Worm (Caenorhabditis elegans) whole organism, L1 larva: ENCODE results near the gene pot-1.

Experiments
- elt-2 ChIP-seq: sonication (generic microtip); optimal IDR thresholded peaks from 2 replicates; lab custom pipeline; 2016; ENCODE audit warnings: missing genetic modification characterization, mild to moderate bottlenecking, inconsistent platforms, missing compliant biosample characterization, missing genetic modification reagents
- lin-39 ChIP-seq: fragments of 150-350 bp; optimal IDR thresholded peaks from 2 replicates; lab custom pipeline; 2014; ENCODE audit warnings: missing biosample characterization, missing genetic modification reagents, missing genetic modification characterization
- nhr-20 ChIP-seq: sonication (generic microtip); optimal IDR thresholded peaks from 2 replicates; lab custom pipeline; 2016; ENCODE audit warnings: mild to moderate bottlenecking, missing genetic modification characterization, missing compliant biosample characterization
- pqm-1 ChIP-seq: sonication (generic microtip); optimal IDR thresholded peaks from 3 replicates; lab custom pipeline; 2017; ENCODE audit warnings: missing biosample characterization, missing genetic modification characterization
- rnt-1 ChIP-seq: sonication (generic microtip); optimal IDR thresholded peaks from 2 replicates; lab custom pipeline; 2016; ENCODE audit warnings: mild to moderate bottlenecking, missing genetic modification characterization, moderate library complexity, missing compliant biosample characterization
- unc-130 ChIP-seq: fragments of 150-350 bp; optimal IDR thresholded peaks from 2 replicates; lab custom pipeline; 2017; ENCODE audit warnings: missing biosample characterization, missing genetic modification characterization, inconsistent platforms
- unc-62 ChIP-seq: fragments of 150-350 bp; optimal IDR thresholded peaks from 2 replicates; lab custom pipeline; 2014; ENCODE audit warnings: missing biosample characterization, missing genetic modification reagents, missing genetic modification characterization

- TF ChIP-seq pqm-1 (no peak), nhr-20 (tag; lab: Kevin White, UChicago) (peak; percentile 90), rnt-1 (tag; lab: Kevin White, UChicago) (peak; percentile 80), elt-2 (tag; lab: Kevin White, UChicago) (peak; percentile 62), lin-39 (tag; lab: Kevin White, UChicago) (no peak), unc-130 (tag; lab: Kevin White, UChicago) (no peak), unc-62 (no peak)
Observed at ce11 chrIII:7153747-7154238, 20.3 kb upstream of the pot-1 start, which contains the start of gene ogt-1.
